Fruit fly (Drosophila melanogaster): ENCODE measurements around the gene CG34149.

DNA sequence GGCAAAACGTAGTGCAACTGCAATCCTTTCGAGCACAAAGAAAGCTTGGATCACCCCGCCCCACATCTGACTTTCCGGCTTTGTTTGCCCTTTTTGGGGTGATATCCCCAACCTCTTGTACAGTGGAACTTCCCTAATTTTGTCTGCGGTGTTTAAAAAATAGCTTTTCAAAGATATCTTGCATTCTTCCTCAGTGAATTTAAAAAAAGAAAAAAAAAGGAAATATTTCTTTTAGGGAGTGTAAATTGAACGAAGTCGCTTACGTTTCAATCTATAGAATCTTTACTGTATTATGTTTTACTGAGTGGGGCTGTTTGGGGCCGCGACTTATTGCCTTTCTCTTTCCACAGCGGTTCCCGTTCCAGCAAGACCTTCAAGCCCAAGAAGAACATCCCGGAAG lies 41.7 kb downstream of the CG34149 start:
- TF ChIP-seq Clk (GFP tag; optimal IDR thresholded peaks at IDR 0.05) (no peak), cic (GFP tag; optimal IDR thresholded peaks at IDR 0.05) (no peak), tj (GFP tag; optimal IDR thresholded peaks at IDR 0.05) (no peak), Hr96 (GFP tag; optimal IDR thresholded peaks at IDR 0.05) (peak; percentile 23), cnc (optimal IDR thresholded peaks at IDR 0.05) (no peak), Crg-1 (GFP tag; optimal IDR thresholded peaks at IDR 0.05) (no peak), CG5204 (GFP tag; optimal IDR thresholded peaks at IDR 0.05) (no peak), CG33017 (tag; optimal IDR thresholded peaks at IDR 0.05) (peak; percentile 54), CG14711 (tag; optimal IDR thresholded peaks at IDR 0.05) (peak; percentile 56), ovo (GFP tag; optimal IDR thresholded peaks at IDR 0.05) (no peak), Mnt (GFP tag; optimal IDR thresholded peaks at IDR 0.05) (no peak), pad (GFP tag; optimal IDR thresholded peaks at IDR 0.05) (peak; percentile 2), CG11617 (GFP tag; optimal IDR thresholded peaks at IDR 0.05) (no peak), CG7045 (GFP tag; optimal IDR thresholded peaks at IDR 0.05) (peak; percentile 6)

Measured in whole organism, adult.